Worm (Caenorhabditis elegans): ENCODE data around the gene col-157.

ce11 chrV:11459255-11459654 lies 24.6 kb upstream of the col-157 start, which contains the start of gene T11F9.1:
- TF ChIP-seq nhr-237 (tag; optimal IDR thresholded peaks at IDR 0.05) (no peak), snpc-4 (tag; optimal IDR thresholded peaks at IDR 0.05) (no peak), blmp-1 (tag; optimal IDR thresholded peaks at IDR 0.05) (no peak), pha-4 (tag; optimal IDR thresholded peaks at IDR 0.05) (no peak), nhr-28 (tag; optimal IDR thresholded peaks at IDR 0.05) (no peak), unc-62 (GFP tag; optimal IDR thresholded peaks at IDR 0.05) (no peak), mab-5 (tag; optimal IDR thresholded peaks at IDR 0.05) (no peak), nhr-76 (tag; optimal IDR thresholded peaks at IDR 0.05) (no peak), ces-1 (GFP tag; optimal IDR thresholded peaks at IDR 0.05) (no peak), cnd-1 (tag; optimal IDR thresholded peaks at IDR 0.05) (no peak)
